Fruit fly (Drosophila melanogaster) whole organism, embryonic: ENCODE data around the gene ct.
A peak's percentile ranks its signal among the peaks of the same experiment; 100 is the strongest.

ENCODE experiments used
- Adf1 ChIP-seq: fragments of 200-800 bp; sonication (Bioruptor generic); IDR thresholded peaks from 2 replicates; pipeline ENCODE4 v1.3.6; 2022; ENCODE audit warnings: missing biosample characterization, missing genetic modification characterization
- Atf-2 ChIP-seq: fragments of 200-800 bp; sonication (Bioruptor generic); optimal IDR thresholded peaks from 2 replicates; lab custom pipeline; 2016; ENCODE audit warnings: missing biosample characterization, missing genetic modification characterization
- Awh ChIP-seq: fragments of 200-800 bp; sonication (Bioruptor generic); IDR thresholded peaks from 2 replicates; pipeline ENCODE4, ENCODE4 v1.3.6; 2022; ENCODE audit warnings: missing biosample characterization, missing genetic modification characterization
- Bteb2 ChIP-seq: fragments of 200-800 bp; sonication (Bioruptor generic); optimal IDR thresholded peaks from 2 replicates; lab custom pipeline; 2016; ENCODE audit warnings: missing biosample characterization, missing genetic modification characterization
- CG12071 ChIP-seq: fragments of 200-800 bp; sonication (Bioruptor generic); optimal IDR thresholded peaks from 3 replicates; lab custom pipeline; 2018; ENCODE audit warnings: missing biosample characterization, mild to moderate bottlenecking, missing genetic modification characterization
- CG12391 ChIP-seq: fragments of 200-800 bp; sonication (Bioruptor generic); optimal IDR thresholded peaks from 3 replicates; lab custom pipeline; 2018; ENCODE audit warnings: missing biosample characterization, mild to moderate bottlenecking, missing genetic modification characterization, moderate library complexity
- CG13296 ChIP-seq: fragments of 200-800 bp; sonication (Bioruptor generic); optimal IDR thresholded peaks from 3 replicates; lab custom pipeline; 2018; ENCODE audit warnings: missing biosample characterization, mild to moderate bottlenecking, missing genetic modification characterization
- CG13894 ChIP-seq: fragments of 200-800 bp; sonication (Bioruptor generic); optimal IDR thresholded peaks from 3 replicates; lab custom pipeline; 2018; ENCODE audit warnings: missing biosample characterization, mild to moderate bottlenecking, missing genetic modification characterization, moderate library complexity
- CG16815 ChIP-seq: fragments of 200-800 bp; sonication (Bioruptor generic); optimal IDR thresholded peaks from 3 replicates; lab custom pipeline; 2017; ENCODE audit warnings: missing biosample characterization, mild to moderate bottlenecking, missing genetic modification characterization
- CG17186 ChIP-seq: fragments of 200-800 bp; sonication (Bioruptor generic); optimal IDR thresholded peaks from 3 replicates; lab custom pipeline; 2017; ENCODE audit warnings: missing biosample characterization, missing genetic modification reagents, missing genetic modification characterization
- CG17361 ChIP-seq: fragments of 200-800 bp; sonication (Bioruptor generic); IDR thresholded peaks from 3 replicates; pipeline ENCODE4 v1.3.6; 2022; ENCODE audit warnings: missing biosample characterization, missing genetic modification characterization
- CG1832 ChIP-seq: fragments of 200-800 bp; sonication (Bioruptor generic); optimal IDR thresholded peaks from 2 replicates; lab custom pipeline; 2017; ENCODE audit warnings: missing biosample characterization, mild to moderate bottlenecking, missing genetic modification characterization, inconsistent platforms
- CG18476 ChIP-seq: fragments of 200-800 bp; sonication (Bioruptor generic); optimal IDR thresholded peaks from 2 replicates; lab custom pipeline; 2016; ENCODE audit warnings: missing biosample characterization, mild to moderate bottlenecking, missing genetic modification characterization
- CG18619 ChIP-seq: fragments of 200-800 bp; sonication (Bioruptor generic); optimal IDR thresholded peaks from 3 replicates; lab custom pipeline; 2017; ENCODE audit warnings: missing biosample characterization, mild to moderate bottlenecking, missing genetic modification characterization
- CG4282 ChIP-seq: fragments of 200-800 bp; sonication (Bioruptor generic); optimal IDR thresholded peaks from 2 replicates; lab custom pipeline; 2016; ENCODE audit warnings: missing biosample characterization, missing genetic modification characterization
- CG4360 ChIP-seq: fragments of 200-800 bp; sonication (Bioruptor generic); IDR thresholded peaks from 2 replicates; pipeline ENCODE4 v1.3.6; 2022; ENCODE audit warnings: missing biosample characterization, missing genetic modification characterization
- CG6654 ChIP-seq: fragments of 200-800 bp; sonication (Bioruptor generic); optimal IDR thresholded peaks from 2 replicates; lab custom pipeline; 2017; ENCODE audit warnings: missing biosample characterization, mild to moderate bottlenecking, missing genetic modification characterization
- CG6683 ChIP-seq: fragments of 200-800 bp; sonication (Bioruptor generic); optimal IDR thresholded peaks from 2 replicates; lab custom pipeline; 2017; ENCODE audit warnings: missing biosample characterization, mild to moderate bottlenecking, missing genetic modification characterization, missing genetic modification reagents
- CG9609 ChIP-seq: fragments of 200-800 bp; sonication (Bioruptor generic); optimal IDR thresholded peaks from 3 replicates; lab custom pipeline; 2016; ENCODE audit warnings: missing biosample characterization, missing genetic modification characterization
- D19B ChIP-seq: fragments of 200-800 bp; sonication (Bioruptor generic); optimal IDR thresholded peaks from 2 replicates; lab custom pipeline; 2017; ENCODE audit warnings: missing biosample characterization, mild to moderate bottlenecking, missing genetic modification characterization
- Deaf1 ChIP-seq: fragments of 200-800 bp; optimal IDR thresholded peaks from 3 replicates; lab custom pipeline; 2019; ENCODE audit warnings: missing biosample characterization, mild to moderate bottlenecking, missing genetic modification characterization, moderate library complexity
- Dfd ChIP-seq, 2 experiments: fragments of >200 bp; optimal IDR thresholded peaks; 2 replicates each; lab custom pipeline; 2017; ENCODE audit warnings: missing biosample characterization in 2 of 2, missing genetic modification characterization in 2 of 2
- Drgx ChIP-seq: fragments of 200-800 bp; sonication (Bioruptor generic); IDR thresholded peaks from 2 replicates; pipeline ENCODE4 v1.3.6; 2022; ENCODE audit warnings: missing biosample characterization, missing genetic modification characterization
- H15 ChIP-seq: fragments of 200-800 bp; sonication (Bioruptor generic); IDR thresholded peaks from 3 replicates; pipeline ENCODE4 v1.3.6; 2022; ENCODE audit warnings: missing biosample characterization, missing genetic modification characterization
- Pdp1 ChIP-seq, 2 experiments: fragments of 200-800 bp; sonication (Bioruptor generic); optimal IDR thresholded peaks; 3 replicates each; lab custom pipeline; 2016; ENCODE audit warnings: missing biosample characterization in 2 of 2, missing genetic modification characterization in 2 of 2, mild to moderate bottlenecking in 1 of 2, moderate library complexity in 1 of 2
- Ptx1 ChIP-seq: fragments of 200-800 bp; sonication (Bioruptor generic); IDR thresholded peaks from 2 replicates; pipeline ENCODE4 v1.3.6; 2022; ENCODE audit warnings: missing biosample characterization, missing genetic modification characterization
- abd-A ChIP-seq: fragments of 200-800 bp; sonication (Bioruptor generic); optimal IDR thresholded peaks from 3 replicates; lab custom pipeline; 2019; ENCODE audit warnings: missing biosample characterization, mild to moderate bottlenecking, missing genetic modification characterization, moderate library complexity
- bab2 ChIP-seq: fragments of 200-800 bp; sonication (Bioruptor generic); optimal IDR thresholded peaks from 2 replicates; lab custom pipeline; 2016; ENCODE audit warnings: missing biosample characterization, missing genetic modification characterization
- bbx ChIP-seq: fragments of 200-800 bp; sonication (Bioruptor generic); IDR thresholded peaks from 2 replicates; pipeline ENCODE4 v1.3.6; 2022; ENCODE audit warnings: missing biosample characterization, missing genetic modification characterization; ENCODE audit not compliant: partially characterized antibody
- bcd ChIP-seq: fragments of 200-800 bp; sonication (Bioruptor generic); optimal IDR thresholded peaks from 2 replicates; lab custom pipeline; 2017; ENCODE audit warnings: missing biosample characterization, mild to moderate bottlenecking, missing genetic modification characterization
- cas ChIP-seq: fragments of 200-800 bp; sonication (Bioruptor generic); IDR thresholded peaks from 2 replicates; pipeline ENCODE4 v1.3.6; 2022; ENCODE audit warnings: missing biosample characterization, missing genetic modification characterization
- croc ChIP-seq: fragments of 200-800 bp; sonication (Bioruptor generic); conservative IDR thresholded peaks from 3 replicates; pipeline ENCODE4 v1.3.6; 2022; ENCODE audit warnings: missing biosample characterization, missing genetic modification characterization
- crol ChIP-seq: fragments of 200-800 bp; sonication (Bioruptor generic); IDR thresholded peaks from 2 replicates; pipeline ENCODE4 v1.3.6; 2022; ENCODE audit warnings: missing biosample characterization, missing genetic modification characterization
- exex ChIP-seq: fragments of 200-800 bp; sonication (Bioruptor generic); optimal IDR thresholded peaks from 4 replicates; lab custom pipeline; 2018; ENCODE audit warnings: missing biosample characterization, mild to moderate bottlenecking, missing genetic modification characterization, moderate library complexity
- gce ChIP-seq: fragments of 200-800 bp; sonication (Bioruptor generic); IDR thresholded peaks from 3 replicates; pipeline ENCODE4 v1.3.6; 2022; ENCODE audit warnings: missing biosample characterization, missing genetic modification characterization
- gsb-n ChIP-seq: fragments of 200-800 bp; sonication (Bioruptor generic); optimal IDR thresholded peaks from 3 replicates; lab custom pipeline; 2018; ENCODE audit warnings: missing biosample characterization, mild to moderate bottlenecking, missing genetic modification characterization
- h ChIP-seq: fragments of >200 bp; optimal IDR thresholded peaks from 2 replicates; lab custom pipeline; 2017
- ham ChIP-seq: fragments of 200-800 bp; sonication (Bioruptor generic); IDR thresholded peaks from 2 replicates; pipeline ENCODE4 v1.3.6; 2022; ENCODE audit warnings: missing biosample characterization, missing genetic modification characterization
- ind ChIP-seq: fragments of 200-800 bp; sonication (Bioruptor generic); optimal IDR thresholded peaks from 3 replicates; lab custom pipeline; 2016; ENCODE audit warnings: missing biosample characterization, missing genetic modification characterization
- jigr1 ChIP-seq: fragments of 200-800 bp; sonication (Bioruptor generic); IDR thresholded peaks from 3 replicates; pipeline ENCODE4 v1.3.6; 2022; ENCODE audit warnings: missing biosample characterization, missing genetic modification characterization
- lmd ChIP-seq: fragments of 200-800 bp; sonication (Bioruptor generic); IDR thresholded peaks from 2 replicates; pipeline ENCODE4 v1.3.6; 2022; ENCODE audit warnings: missing biosample characterization, missing genetic modification characterization
- pnt ChIP-seq: fragments of 200-800 bp; sonication (Bioruptor generic); optimal IDR thresholded peaks from 3 replicates; lab custom pipeline; 2016; ENCODE audit warnings: missing biosample characterization, missing genetic modification characterization
- pros ChIP-seq: fragments of 200-800 bp; sonication (Bioruptor generic); optimal IDR thresholded peaks from 3 replicates; lab custom pipeline; 2019; ENCODE audit warnings: missing biosample characterization, mild to moderate bottlenecking, missing genetic modification characterization, moderate library complexity
- psq ChIP-seq: fragments of 200-800 bp; sonication (Bioruptor generic); optimal IDR thresholded peaks from 2 replicates; lab custom pipeline; 2017; ENCODE audit warnings: missing biosample characterization, missing genetic modification characterization
- repo ChIP-seq: fragments of 200-800 bp; sonication (Bioruptor generic); optimal IDR thresholded peaks from 2 replicates; lab custom pipeline; 2016; ENCODE audit warnings: missing biosample characterization, missing genetic modification characterization
- sens ChIP-seq: fragments of 200-800 bp; sonication (Bioruptor generic); peaks from one replicate; lab custom pipeline; 2016; ENCODE audit warnings: missing biosample characterization, missing genetic modification characterization
- sisA ChIP-seq: fragments of 200-800 bp; sonication (Bioruptor generic); IDR thresholded peaks from 2 replicates; pipeline ENCODE4 v1.3.6; 2022; ENCODE audit warnings: missing biosample characterization, missing genetic modification characterization
- tin ChIP-seq: fragments of 200-800 bp; sonication (Bioruptor generic); optimal IDR thresholded peaks from 3 replicates; lab custom pipeline; 2016; ENCODE audit warnings: missing biosample characterization, missing genetic modification characterization
- usp ChIP-seq: fragments of >200 bp; optimal IDR thresholded peaks from 2 replicates; lab custom pipeline; 2017; ENCODE audit warnings: missing biosample characterization, missing genetic modification characterization
- wek ChIP-seq: fragments of 200-800 bp; sonication (Bioruptor generic); optimal IDR thresholded peaks from 3 replicates; lab custom pipeline; 2018; ENCODE audit warnings: missing biosample characterization, mild to moderate bottlenecking, missing genetic modification characterization, moderate library complexity
- zfh1 ChIP-seq: fragments of 200-800 bp; sonication (Bioruptor generic); IDR thresholded peaks from 3 replicates; pipeline ENCODE4 v1.3.6; 2022; ENCODE audit warnings: missing biosample characterization, missing genetic modification characterization
- zfh2 ChIP-seq: fragments of 200-800 bp; sonication (Bioruptor generic); optimal IDR thresholded peaks from 2 replicates; lab custom pipeline; 2016; ENCODE audit warnings: missing biosample characterization, missing genetic modification characterization

ct gene

dm6 chrX:7686071-7686470, 77.8 kb downstream of the ct start:
- TF ChIP-seq Pdp1 (GFP tag; optimal IDR thresholded peaks at IDR 0.05; lab: Kevin White, UChicago), result no peak
- TF ChIP-seq CG18476, result no peak
- no peak for TF ChIP-seq croc
- TF ChIP-seq jigr1, result no peak
- TF ChIP-seq bcd, result no peak
- no peak for TF ChIP-seq Adf1
- no peak for TF ChIP-seq CG6654 (GFP tag; lab: Kevin White, UChicago)
- no peak for TF ChIP-seq Awh (GFP tag; lab: Robert Waterston, UW)
- TF ChIP-seq CG12071, result no peak
- TF ChIP-seq abd-A (tag; lab: Kevin White, UChicago), result no peak
- no peak for TF ChIP-seq CG13894
- TF ChIP-seq bbx (GFP tag; lab: Robert Waterston, UW), result no peak
- no peak for TF ChIP-seq CG9609 (GFP tag; lab: Kevin White, UChicago)
- TF ChIP-seq wek (GFP tag; lab: Kevin White, UChicago), result no peak
- no peak for TF ChIP-seq pros
- no peak for TF ChIP-seq h (lab: Kevin White, UChicago)
- no peak for TF ChIP-seq Bteb2 (GFP tag; lab: Kevin White, UChicago)
- no peak for TF ChIP-seq CG17186 (GFP tag; lab: Kevin White, UChicago)
- TF ChIP-seq tin, result no peak
- no peak for TF ChIP-seq cas

DNA sequence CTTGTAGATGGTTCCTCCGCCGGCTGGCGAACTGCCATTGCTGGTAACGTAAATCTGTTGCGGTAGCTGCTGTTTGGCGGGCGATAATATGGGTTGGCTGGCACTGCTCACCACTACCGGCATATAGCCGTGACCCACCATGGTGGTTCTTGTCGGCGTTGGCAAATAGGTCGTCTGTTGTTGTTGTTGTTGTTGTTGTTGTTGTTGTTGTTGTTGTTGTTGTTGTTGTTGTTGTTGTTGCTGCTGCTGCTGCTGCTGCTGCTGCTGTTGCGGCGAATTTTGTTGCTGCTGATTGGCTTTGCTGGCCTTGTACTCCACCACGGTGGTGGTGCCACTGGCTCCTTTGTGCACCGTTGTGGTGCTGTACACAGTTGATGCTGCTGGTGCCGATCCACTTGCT, 80.6 kb downstream of the ct start:
- peak; percentile 27 for TF ChIP-seq sens (GFP tag; lab: Kevin White, UChicago)
- TF ChIP-seq psq (GFP tag; lab: Kevin White, UChicago), result no peak
- peak; percentile 59 for TF ChIP-seq CG4360
- no peak for TF ChIP-seq CG12391
- peak in 1 of 2 experiments; percentile 42 for TF ChIP-seq Dfd (GFP tag; optimal IDR thresholded peaks at IDR 0.05; lab: Kevin White, UChicago)
- no peak for TF ChIP-seq lmd (GFP tag; lab: Robert Waterston, UW)

- TF ChIP-seq Ptx1, result no peak
- TF ChIP-seq pnt (GFP tag; lab: Kevin White, UChicago), result no peak
- TF ChIP-seq ham (GFP tag; lab: Robert Waterston, UW), result no peak
- no peak for TF ChIP-seq CG1832 (GFP tag; lab: Kevin White, UChicago)
- no peak for TF ChIP-seq CG4282
- TF ChIP-seq sisA (GFP tag; lab: Robert Waterston, UW), result no peak
- TF ChIP-seq repo (GFP tag; lab: Kevin White, UChicago), result peak; percentile 22
- peak; percentile 54 for TF ChIP-seq CG6683
- TF ChIP-seq CG13296 (GFP tag; lab: Kevin White, UChicago), result peak; percentile 84
- no peak for TF ChIP-seq H15 (GFP tag; lab: Robert Waterston, UW)
- no peak for TF ChIP-seq ind (GFP tag; lab: Kevin White, UChicago)
- TF ChIP-seq Drgx (GFP tag; lab: Robert Waterston, UW), result no peak
- no peak for TF ChIP-seq psq (GFP tag; lab: Kevin White, UChicago)
- TF ChIP-seq gsb-n (tag; lab: Kevin White, UChicago), result peak; percentile 0
- TF ChIP-seq zfh1 (GFP tag; lab: Robert Waterston, UW), result no peak
- TF ChIP-seq CG17361 (GFP tag; lab: Robert Waterston, UW), result 0 out of 3 replicates have a peak, but pooled peaks have one; percentile 10
- peak; percentile 20 for TF ChIP-seq Atf-2 (GFP tag; lab: Kevin White, UChicago)
- TF ChIP-seq zfh2 (GFP tag; lab: Kevin White, UChicago), result no peak
- TF ChIP-seq crol (GFP tag; lab: Robert Waterston, UW), result no peak
- peak; percentile 22 for TF ChIP-seq D19B (GFP tag; lab: Kevin White, UChicago)
- TF ChIP-seq gce (GFP tag; lab: Robert Waterston, UW), result no peak
- TF ChIP-seq h (lab: Kevin White, UChicago), result no peak
- TF ChIP-seq CG16815, result no peak
- no peak for TF ChIP-seq Deaf1
- peak; percentile 47 for TF ChIP-seq bab2 (GFP tag; lab: Kevin White, UChicago)
- peak; percentile 44 for TF ChIP-seq exex (tag; lab: Kevin White, UChicago)
- TF ChIP-seq CG18619 (GFP tag; lab: Kevin White, UChicago), result peak; percentile 60
- no peak for TF ChIP-seq usp
- no peak for TF ChIP-seq CG18476
Measured at dm6 chrX:7690683-7691082, 82.5 kb downstream of the ct start.
